Fruit fly (Drosophila melanogaster) whole organism, embryonic: Measurements from ENCODE around the gene CG3556.

Source experiments
- Atf-2 ChIP-seq: fragments of 200-800 bp; sonication (Bioruptor generic); optimal IDR thresholded peaks from 2 replicates; lab custom pipeline; 2016; ENCODE audit warnings: missing biosample characterization, missing genetic modification characterization
- Atf6 ChIP-seq: fragments of 200-800 bp; sonication (Bioruptor generic); IDR thresholded peaks from 2 replicates; pipeline ENCODE4 v1.3.6; 2022; ENCODE audit warnings: missing biosample characterization, missing genetic modification characterization
- B-H1 ChIP-seq: fragments of 200-800 bp; sonication (Bioruptor generic); IDR thresholded peaks from 3 replicates; pipeline ENCODE4 v1.3.6; 2022; ENCODE audit warnings: missing biosample characterization, missing genetic modification characterization
- CG10366 ChIP-seq: fragments of 200-800 bp; sonication (Bioruptor generic); IDR thresholded peaks from 2 replicates; pipeline ENCODE4 v1.3.6; 2022; ENCODE audit warnings: missing biosample characterization, missing genetic modification characterization
- CG10431 ChIP-seq: fragments of 200-800 bp; sonication (Bioruptor generic); optimal IDR thresholded peaks from 3 replicates; lab custom pipeline; 2018; ENCODE audit warnings: missing biosample characterization, mild to moderate bottlenecking, missing genetic modification characterization
- CG11456 ChIP-seq: fragments of 200-800 bp; sonication (Bioruptor generic); IDR thresholded peaks from 3 replicates; pipeline ENCODE4 v1.3.6; 2022; ENCODE audit warnings: missing biosample characterization, missing genetic modification characterization
- CG11696 ChIP-seq: fragments of 200-800 bp; sonication (Bioruptor generic); IDR thresholded peaks from 2 replicates; pipeline ENCODE4 v1.3.6; 2022; ENCODE audit warnings: missing biosample characterization, missing genetic modification characterization
- CG14014 ChIP-seq: fragments of 200-800 bp; sonication (Bioruptor generic); IDR thresholded peaks from 2 replicates; pipeline ENCODE4 v1.3.6; 2022; ENCODE audit warnings: missing biosample characterization, missing genetic modification characterization
- CG17186 ChIP-seq: fragments of 200-800 bp; sonication (Bioruptor generic); optimal IDR thresholded peaks from 3 replicates; lab custom pipeline; 2017; ENCODE audit warnings: missing biosample characterization, missing genetic modification reagents, missing genetic modification characterization
- CG17385 ChIP-seq: fragments of 200-800 bp; sonication (Bioruptor generic); optimal IDR thresholded peaks from 3 replicates; lab custom pipeline; 2018; ENCODE audit warnings: missing biosample characterization, mild to moderate bottlenecking, missing genetic modification characterization
- CG2889 ChIP-seq: fragments of 200-800 bp; sonication (Bioruptor generic); IDR thresholded peaks from 3 replicates; pipeline ENCODE4 v1.3.6; 2022; ENCODE audit warnings: missing biosample characterization, missing genetic modification characterization
- CG3281 ChIP-seq: fragments of 200-800 bp; sonication (Bioruptor generic); optimal IDR thresholded peaks from 3 replicates; lab custom pipeline; 2017; ENCODE audit warnings: missing biosample characterization, mild to moderate bottlenecking, missing genetic modification characterization
- CG33213 ChIP-seq: fragments of 200-800 bp; sonication (Bioruptor generic); optimal IDR thresholded peaks from 3 replicates; lab custom pipeline; 2016; ENCODE audit warnings: missing biosample characterization, missing genetic modification characterization
- CG3838 ChIP-seq: fragments of 200-800 bp; sonication (Bioruptor generic); optimal IDR thresholded peaks from 3 replicates; lab custom pipeline; 2016; ENCODE audit warnings: missing biosample characterization, missing genetic modification characterization
- CG4404 ChIP-seq: fragments of 200-800 bp; sonication (Bioruptor generic); IDR thresholded peaks from 2 replicates; pipeline ENCODE4 v1.3.6; 2022; ENCODE audit warnings: missing biosample characterization, missing genetic modification characterization
- CG7372 ChIP-seq: fragments of 200-800 bp; sonication (Bioruptor generic); IDR thresholded peaks from 2 replicates; pipeline ENCODE4 v1.3.6; 2022; ENCODE audit warnings: missing biosample characterization, missing genetic modification characterization
- CG7745 ChIP-seq: fragments of 200-800 bp; sonication (Bioruptor generic); optimal IDR thresholded peaks from 2 replicates; lab custom pipeline; 2018; ENCODE audit warnings: missing biosample characterization, mild to moderate bottlenecking, missing genetic modification characterization, moderate library complexity
- CG8944 ChIP-seq: fragments of 200-800 bp; sonication (Bioruptor generic); optimal IDR thresholded peaks from 3 replicates; lab custom pipeline; 2016; ENCODE audit warnings: missing biosample characterization, missing genetic modification characterization
- CG9727 ChIP-seq: fragments of 200-800 bp; sonication (Bioruptor generic); optimal IDR thresholded peaks from 3 replicates; lab custom pipeline; 2017; ENCODE audit warnings: missing biosample characterization, mild to moderate bottlenecking, missing genetic modification characterization
- CoRest ChIP-seq: fragments of 200-800 bp; sonication (Bioruptor generic); optimal IDR thresholded peaks from 3 replicates; lab custom pipeline; 2018; ENCODE audit warnings: missing biosample characterization, mild to moderate bottlenecking, missing genetic modification characterization, moderate library complexity
- Hey ChIP-seq: fragments of 200-800 bp; sonication (Bioruptor generic); optimal IDR thresholded peaks from 3 replicates; lab custom pipeline; 2018; ENCODE audit warnings: missing biosample characterization, mild to moderate bottlenecking, missing genetic modification characterization
- Lhr ChIP-seq: fragments of 200-800 bp; sonication (Bioruptor generic); optimal IDR thresholded peaks from 3 replicates; lab custom pipeline; 2017; ENCODE audit warnings: mild to moderate bottlenecking, missing biosample characterization, missing genetic modification reagents, missing genetic modification characterization
- Lim3 ChIP-seq: fragments of 200-800 bp; sonication (Bioruptor generic); IDR thresholded peaks from 2 replicates; pipeline ENCODE4 v1.3.6; 2022; ENCODE audit warnings: missing biosample characterization, missing genetic modification characterization
- MBD-R2 ChIP-seq: fragments of 200-800 bp; sonication (Bioruptor generic); IDR thresholded peaks from 2 replicates; pipeline ENCODE4 v1.3.6; 2022; ENCODE audit warnings: missing biosample characterization, missing genetic modification characterization
- Mes4 ChIP-seq: fragments of 200-800 bp; sonication (Bioruptor generic); optimal IDR thresholded peaks from 2 replicates; lab custom pipeline; 2016; ENCODE audit warnings: missing biosample characterization, missing genetic modification characterization
- NK7.1 ChIP-seq: fragments of 200-800 bp; sonication (Bioruptor generic); optimal IDR thresholded peaks from 3 replicates; lab custom pipeline; 2016; ENCODE audit warnings: missing biosample characterization, missing genetic modification characterization
- Pdp1 ChIP-seq, 2 experiments: fragments of 200-800 bp; sonication (Bioruptor generic); optimal IDR thresholded peaks; 3 replicates each; lab custom pipeline; 2016; ENCODE audit warnings: missing biosample characterization in 2 of 2, missing genetic modification characterization in 2 of 2, mild to moderate bottlenecking in 1 of 2, moderate library complexity in 1 of 2
- Poxn ChIP-seq: fragments of 200-800 bp; sonication (Bioruptor generic); IDR thresholded peaks from 2 replicates; pipeline ENCODE4 v1.3.6; 2022; ENCODE audit warnings: missing biosample characterization, missing genetic modification characterization
- Scr ChIP-seq: fragments of 200-800 bp; sonication (Bioruptor generic); IDR thresholded peaks from 2 replicates; pipeline ENCODE4 v1.3.6; 2022; ENCODE audit warnings: missing biosample characterization, missing genetic modification characterization; ENCODE audit not compliant: partially characterized antibody
- cato ChIP-seq: fragments of 200-800 bp; sonication (Bioruptor generic); optimal IDR thresholded peaks from 2 replicates; lab custom pipeline; 2016; ENCODE audit warnings: missing biosample characterization, missing genetic modification characterization, borderline replicate concordance
- chn ChIP-seq: fragments of 200-800 bp; sonication (Bioruptor generic); optimal IDR thresholded peaks from 2 replicates; lab custom pipeline; 2016; ENCODE audit warnings: missing biosample characterization, missing genetic modification characterization
- dm ChIP-seq: fragments of 200-800 bp; sonication (Bioruptor generic); optimal IDR thresholded peaks from 3 replicates; lab custom pipeline; 2016; ENCODE audit warnings: missing biosample characterization, missing genetic modification characterization
- dmrt11E ChIP-seq: fragments of 200-800 bp; sonication (Bioruptor generic); optimal IDR thresholded peaks from 3 replicates; lab custom pipeline; 2018; ENCODE audit warnings: missing biosample characterization, mild to moderate bottlenecking, missing genetic modification characterization, moderate library complexity
- her ChIP-seq: fragments of 200-800 bp; sonication (Bioruptor generic); optimal IDR thresholded peaks from 2 replicates; lab custom pipeline; 2016; ENCODE audit warnings: missing biosample characterization, missing genetic modification characterization
- hth ChIP-seq: fragments of >200 bp; optimal IDR thresholded peaks from 2 replicates; lab custom pipeline; 2017; ENCODE audit warnings: inconsistent platforms
- insv ChIP-seq, 2 experiments: fragments of 200-800 bp; sonication (Bioruptor generic); optimal IDR thresholded peaks; 3 replicates each; lab custom pipeline; 2016 to 2018; ENCODE audit warnings: missing biosample characterization in 2 of 2, missing genetic modification characterization in 2 of 2
- inv ChIP-seq: fragments of 200-800 bp; sonication (Bioruptor generic); IDR thresholded peaks from 2 replicates; pipeline ENCODE4 v1.3.6; 2022; ENCODE audit warnings: missing biosample characterization, missing genetic modification characterization; ENCODE audit not compliant: partially characterized antibody
- klu ChIP-seq: fragments of 200-800 bp; sonication (Bioruptor generic); IDR thresholded peaks from 2 replicates; pipeline ENCODE4 v1.3.6; 2022; ENCODE audit warnings: missing biosample characterization, missing genetic modification characterization
- knrl ChIP-seq: fragments of 200-800 bp; sonication (Bioruptor generic); IDR thresholded peaks from 3 replicates; pipeline ENCODE4 v1.3.6; 2022; ENCODE audit warnings: missing biosample characterization, missing genetic modification characterization; ENCODE audit not compliant: partially characterized antibody
- lov ChIP-seq, 2 experiments: fragments of 200-800 bp in 1 of 2; fragments of >200 bp in 1 of 2; sonication (Bioruptor generic) in 1 of 2; IDR thresholded peaks in 1 of 2; optimal IDR thresholded peaks in 1 of 2; 2 replicates in 1 of 2; 3 replicates in 1 of 2; pipeline versions ENCODE4 v1.3.6 to Lab custom; 2017 to 2022; ENCODE audit warnings: missing biosample characterization in 1 of 2, missing genetic modification characterization in 1 of 2
- mirr ChIP-seq: fragments of 200-800 bp; sonication (Bioruptor generic); optimal IDR thresholded peaks from 3 replicates; lab custom pipeline; 2018; ENCODE audit warnings: missing biosample characterization, mild to moderate bottlenecking, missing genetic modification characterization
- nerfin-1 ChIP-seq: fragments of 200-800 bp; sonication (Bioruptor generic); optimal IDR thresholded peaks from 3 replicates; lab custom pipeline; 2019; ENCODE audit warnings: missing biosample characterization, mild to moderate bottlenecking, missing genetic modification characterization, moderate library complexity
- nerfin-2 ChIP-seq: fragments of 200-800 bp; sonication (Bioruptor generic); IDR thresholded peaks from 2 replicates; pipeline ENCODE4 v1.3.6; 2022; ENCODE audit warnings: missing biosample characterization, missing genetic modification characterization; ENCODE audit not compliant: partially characterized antibody
- nmo ChIP-seq: fragments of 200-800 bp; sonication (Bioruptor generic); optimal IDR thresholded peaks from 2 replicates; lab custom pipeline; 2018; ENCODE audit warnings: missing biosample characterization, mild to moderate bottlenecking, missing genetic modification characterization, moderate library complexity
- org-1 ChIP-seq: fragments of 200-800 bp; sonication (Bioruptor generic); optimal IDR thresholded peaks from 2 replicates; lab custom pipeline; 2017; ENCODE audit warnings: missing biosample characterization, missing genetic modification characterization
- pb ChIP-seq: fragments of 200-800 bp; sonication (Bioruptor generic); optimal IDR thresholded peaks from 3 replicates; lab custom pipeline; 2016; ENCODE audit warnings: missing biosample characterization, missing genetic modification characterization
- sd ChIP-seq: fragments of 200-800 bp; sonication (Bioruptor generic); optimal IDR thresholded peaks from 3 replicates; lab custom pipeline; 2018; ENCODE audit warnings: missing biosample characterization, mild to moderate bottlenecking, missing genetic modification characterization, moderate library complexity
- sna ChIP-seq: fragments of 200-800 bp; sonication (Bioruptor generic); IDR thresholded peaks from 2 replicates; pipeline ENCODE4 v1.3.6; 2022; ENCODE audit warnings: missing biosample characterization, missing genetic modification characterization; ENCODE audit not compliant: partially characterized antibody
- wor ChIP-seq: fragments of 200-800 bp; sonication (Bioruptor generic); IDR thresholded peaks from 2 replicates; pipeline ENCODE4 v1.3.6; 2022; ENCODE audit warnings: missing biosample characterization, missing genetic modification characterization

Gene CG3556

dm6 chrX:4534002-4534401, 4.0 kb downstream of the CG3556 start (continued):
- peak; percentile 65 for TF ChIP-seq Scr (GFP tag; lab: Robert Waterston, UW)

dm6 chrX:4540430-4540932, 10.4 kb downstream of the CG3556 start, which contains the start of the genes rb and CHOp24:
Gene rb, minus strand, starts transcription at chrX:4540626.
Gene CHOp24, plus strand, starts transcription at chrX:4540908.
- TF ChIP-seq sna = peak; percentile 89
- TF ChIP-seq CG10431 (GFP tag; lab: Kevin White, UChicago) = no peak
- peak; percentile 92 for TF ChIP-seq knrl (GFP tag; lab: Robert Waterston, UW)
- no peak for TF ChIP-seq klu
- TF ChIP-seq NK7.1 = no peak
- no peak for TF ChIP-seq B-H1
- peak; percentile 86 for TF ChIP-seq CG17186 (GFP tag; lab: Kevin White, UChicago)
- TF ChIP-seq CoRest (tag; lab: Kevin White, UChicago) = peak; percentile 32
- TF ChIP-seq CG33213 (GFP tag; lab: Kevin White, UChicago) = no peak
- no peak for TF ChIP-seq CG14014
- no peak for TF ChIP-seq org-1 (GFP tag; lab: Kevin White, UChicago)
- no peak for TF ChIP-seq CG7745 (tag; lab: Kevin White, UChicago)
- TF ChIP-seq Poxn (GFP tag; lab: Robert Waterston, UW) = no peak
- no peak for TF ChIP-seq Hey
- peak; percentile 96 for TF ChIP-seq nerfin-2 (GFP tag; lab: Robert Waterston, UW)
- TF ChIP-seq CG9727 (GFP tag; lab: Kevin White, UChicago) = no peak
- TF ChIP-seq CG11696 = no peak
- peak; percentile 99 for TF ChIP-seq nerfin-1 (tag; lab: Kevin White, UChicago)
- TF ChIP-seq MBD-R2 (GFP tag; lab: Robert Waterston, UW) = peak; percentile 59
- TF ChIP-seq her (GFP tag; lab: Kevin White, UChicago) = no peak
- TF ChIP-seq Atf6 (GFP tag; lab: Robert Waterston, UW) = no peak
- peak; percentile 25 to 38 for TF ChIP-seq Pdp1 (GFP tag; optimal IDR thresholded peaks at IDR 0.05; lab: Kevin White, UChicago)
- no peak for TF ChIP-seq Mes4 (GFP tag; lab: Kevin White, UChicago)
- TF ChIP-seq CG17385 (GFP tag; lab: Kevin White, UChicago) = no peak
- TF ChIP-seq cato (GFP tag; lab: Kevin White, UChicago) = no peak
- no peak for TF ChIP-seq CG3838 (GFP tag; lab: Kevin White, UChicago)
- TF ChIP-seq dm (GFP tag; lab: Kevin White, UChicago) = peak; percentile 56
- TF ChIP-seq hth (lab: Kevin White, UChicago) = no peak
- TF ChIP-seq Atf-2 (GFP tag; lab: Kevin White, UChicago) = no peak
- peak; percentile 90 for TF ChIP-seq inv (GFP tag; lab: Robert Waterston, UW)
- TF ChIP-seq CG3281 = no peak
- no peak for TF ChIP-seq dmrt11E (tag; lab: Kevin White, UChicago)
- peak; percentile 17 for TF ChIP-seq chn
- peak; percentile 85 for TF ChIP-seq nmo (GFP tag; lab: Kevin White, UChicago)
- TF ChIP-seq wor (GFP tag; lab: Robert Waterston, UW) = no peak
- no peak for TF ChIP-seq CG11456 (GFP tag; lab: Robert Waterston, UW)
- no peak for TF ChIP-seq pb (GFP tag; lab: Kevin White, UChicago)
- TF ChIP-seq CG7372 = no peak
- TF ChIP-seq CG2889 (GFP tag; lab: Robert Waterston, UW) = no peak
- TF ChIP-seq Lhr (GFP tag; lab: Kevin White, UChicago) = peak; percentile 10
- no peak for TF ChIP-seq lov (optimal IDR thresholded peaks at IDR 0.05; lab: Kevin White, UChicago)
- no peak for TF ChIP-seq lov (GFP tag; IDR thresholded peaks at IDR 0.05; lab: Robert Waterston, UW)
- no peak for TF ChIP-seq insv (GFP tag; optimal IDR thresholded peaks at IDR 0.05; lab: Kevin White, UChicago)
- no peak for TF ChIP-seq Lim3
- no peak for TF ChIP-seq CG4404 (GFP tag; lab: Robert Waterston, UW)
- TF ChIP-seq sd = no peak
- no peak for TF ChIP-seq CG8944 (GFP tag; lab: Kevin White, UChicago)
- no peak for TF ChIP-seq CG10366 (GFP tag; lab: Robert Waterston, UW)
- TF ChIP-seq mirr (GFP tag; lab: Kevin White, UChicago) = no peak
